Worm (Caenorhabditis elegans): Measurements from ENCODE around the gene fbxb-34.

Gene fbxb-34

ce11 chrII:605267-605666 lies 17.6 kb downstream of the fbxb-34 start, which contains the start of gene W04H10.2:
TSS of gene W04H10.2 (plus strand) at chrII:605567.
- TF ChIP-seq blmp-1 (tag; optimal IDR thresholded peaks at IDR 0.05) (no peak), ceh-83 (GFP tag; optimal IDR thresholded peaks at IDR 0.05) (no peak), ceh-43 (GFP tag; optimal IDR thresholded peaks at IDR 0.05) (no peak), M03D4.4 (tag; optimal IDR thresholded peaks at IDR 0.05) (no peak), lsy-2 (tag; optimal IDR thresholded peaks at IDR 0.05) (no peak), lin-32 (GFP tag; optimal IDR thresholded peaks at IDR 0.05) (no peak), nhr-28 (tag; optimal IDR thresholded peaks at IDR 0.05) (no peak), hlh-1 (tag; optimal IDR thresholded peaks at IDR 0.05) (no peak), unc-62 (GFP tag; optimal IDR thresholded peaks at IDR 0.05) (no peak), nhr-237 (tag; optimal IDR thresholded peaks at IDR 0.05) (no peak), sem-2 (GFP tag; optimal IDR thresholded peaks at IDR 0.05) (no peak), elt-3 (tag; optimal IDR thresholded peaks at IDR 0.05) (no peak), drap-1 (GFP tag; optimal IDR thresholded peaks at IDR 0.05) (no peak), elt-1 (tag; optimal IDR thresholded peaks at IDR 0.05; ENCODE audit: borderline replicate concordance, insufficient read depth) (no peak), nhr-76 (tag; optimal IDR thresholded peaks at IDR 0.05) (no peak), ham-2 (GFP tag; optimal IDR thresholded peaks at IDR 0.05) (no peak), unc-120 (tag; optimal IDR thresholded peaks at IDR 0.05; ENCODE audit: poor library complexity, severe bottlenecking) (no peak), sptf-1 (tag; optimal IDR thresholded peaks at IDR 0.05) (no peak), flh-1 (GFP tag; optimal IDR thresholded peaks at IDR 0.05) (no peak), tbx-8 (GFP tag; optimal IDR thresholded peaks at IDR 0.05) (no peak)

ce11 chrII:606033-606432 lies 18.4 kb downstream of the fbxb-34 start, which contains the start of gene W04H10.5:
TSS of gene W04H10.5 (plus strand) at chrII:606333.
- no peak for TF ChIP-seq unc-120 (tag; optimal IDR thresholded peaks at IDR 0.05; ENCODE audit: poor library complexity, severe bottlenecking)
- no peak for TF ChIP-seq mab-5 (tag; optimal IDR thresholded peaks at IDR 0.05)
- no peak for TF ChIP-seq nhr-237 (tag; optimal IDR thresholded peaks at IDR 0.05)
- no peak for TF ChIP-seq mep-1 (tag; optimal IDR thresholded peaks at IDR 0.05)
- TF ChIP-seq ceh-43 (GFP tag; optimal IDR thresholded peaks at IDR 0.05), result no peak
- no peak for TF ChIP-seq nhr-12 (tag; optimal IDR thresholded peaks at IDR 0.05)
- TF ChIP-seq elt-1 (tag; optimal IDR thresholded peaks at IDR 0.05; ENCODE audit: borderline replicate concordance, insufficient read depth), result no peak
- peak; percentile 66 for TF ChIP-seq hlh-1 (tag; optimal IDR thresholded peaks at IDR 0.05)
- TF ChIP-seq lsy-2 (tag; optimal IDR thresholded peaks at IDR 0.05), result no peak

DNA sequence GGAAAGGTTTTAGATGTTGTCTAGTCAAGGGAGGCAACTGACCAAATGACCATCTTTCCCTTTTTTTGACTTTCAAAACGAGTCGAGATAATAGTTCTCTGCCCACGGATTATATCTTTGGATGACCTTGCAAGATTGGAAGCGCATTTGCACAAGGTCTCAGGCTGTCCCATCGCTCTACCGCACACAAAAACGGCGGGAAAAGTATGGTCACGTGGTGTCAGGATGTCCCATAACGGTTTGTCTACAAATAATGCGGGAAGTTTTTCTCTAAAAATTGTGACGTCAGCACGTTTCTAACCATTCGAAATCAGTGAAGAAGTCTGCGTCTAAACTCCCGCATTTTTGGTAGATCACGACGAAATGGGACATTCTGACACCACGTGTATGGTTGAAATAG lies 20.7 kb downstream of the fbxb-34 start, which contains the start of gene W04H10.6:
W04H10.6 (minus strand) TSS at position 101 of the 400 bp plus-strand sequence.
- TF ChIP-seq zip-8 (tag; optimal IDR thresholded peaks at IDR 0.05) (no peak), ceh-83 (GFP tag; optimal IDR thresholded peaks at IDR 0.05) (no peak), lin-13 (tag; optimal IDR thresholded peaks at IDR 0.05) (no peak), unc-62 (GFP tag; optimal IDR thresholded peaks at IDR 0.05) (no peak), snpc-4 (tag; optimal IDR thresholded peaks at IDR 0.05) (no peak), ceh-39 (tag; optimal IDR thresholded peaks at IDR 0.05) (no peak), mls-2 (tag; optimal IDR thresholded peaks at IDR 0.05) (no peak), elt-3 (tag; optimal IDR thresholded peaks at IDR 0.05) (no peak), hlh-1 (tag; optimal IDR thresholded peaks at IDR 0.05) (no peak), ztf-11 (tag; optimal IDR thresholded peaks at IDR 0.05) (no peak), nhr-237 (tag; optimal IDR thresholded peaks at IDR 0.05) (no peak), pha-4 (tag; optimal IDR thresholded peaks at IDR 0.05) (no peak), sptf-1 (tag; optimal IDR thresholded peaks at IDR 0.05) (no peak), lin-32 (GFP tag; optimal IDR thresholded peaks at IDR 0.05) (no peak), mep-1 (tag; optimal IDR thresholded peaks at IDR 0.05) (no peak), nhr-28 (tag; optimal IDR thresholded peaks at IDR 0.05) (no peak)

DNA sequence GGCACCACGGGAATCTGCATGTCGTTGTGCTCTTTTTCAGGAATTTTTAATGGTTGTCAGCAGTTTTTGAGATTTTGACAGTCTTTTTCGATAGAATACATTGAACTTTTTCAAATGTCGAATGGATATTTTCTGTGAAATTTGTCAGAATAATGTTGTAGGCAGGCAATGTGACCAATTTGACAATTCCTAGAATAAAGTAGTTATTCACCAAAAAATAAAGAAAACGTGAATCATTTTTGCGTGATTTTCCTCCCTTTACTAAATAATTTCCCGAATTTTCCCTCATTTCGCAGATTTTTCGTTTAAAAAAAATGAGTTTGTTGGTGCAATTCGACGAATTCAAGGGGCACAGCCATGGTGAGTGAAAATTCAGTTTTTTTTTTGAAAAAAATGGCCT lies 21.1 kb downstream of the fbxb-34 start, which contains the start of gene W04H10.1:
W04H10.1 (plus strand) TSS at position 301 of the 400 bp plus-strand sequence.
- TF ChIP-seq nhr-76 (tag; optimal IDR thresholded peaks at IDR 0.05) (no peak), nhr-237 (tag; optimal IDR thresholded peaks at IDR 0.05) (no peak), blmp-1 (tag; optimal IDR thresholded peaks at IDR 0.05) (no peak), drap-1 (GFP tag; optimal IDR thresholded peaks at IDR 0.05) (no peak), ceh-83 (GFP tag; optimal IDR thresholded peaks at IDR 0.05) (no peak), nhr-2 (tag; optimal IDR thresholded peaks at IDR 0.05) (no peak), M03D4.4 (tag; optimal IDR thresholded peaks at IDR 0.05) (no peak), mab-5 (tag; optimal IDR thresholded peaks at IDR 0.05) (no peak), ces-1 (GFP tag; optimal IDR thresholded peaks at IDR 0.05) (no peak), unc-62 (GFP tag; optimal IDR thresholded peaks at IDR 0.05) (no peak), mls-2 (tag; optimal IDR thresholded peaks at IDR 0.05) (no peak), hlh-1 (tag; optimal IDR thresholded peaks at IDR 0.05) (no peak), lin-32 (GFP tag; optimal IDR thresholded peaks at IDR 0.05) (no peak), tbx-8 (GFP tag; optimal IDR thresholded peaks at IDR 0.05) (no peak), mep-1 (tag; optimal IDR thresholded peaks at IDR 0.05) (no peak)

All from whole organism, mixed stage, embryonic.